Fruit fly (Drosophila melanogaster) whole organism, wandering third instar larva: ENCODE results near the gene CG7024.

ENCODE experiments used
- Hr83 ChIP-seq: fragments of 200-300 bp; sonication (Bioruptor generic); optimal IDR thresholded peaks from 2 replicates; lab custom pipeline; 2016; ENCODE audit warnings: missing biosample characterization, mild to moderate bottlenecking, missing genetic modification characterization, moderate library complexity; ENCODE audit not compliant: poor library complexity, severe bottlenecking
- N ChIP-seq: fragments of >200 bp; optimal IDR thresholded peaks from 2 replicates; lab custom pipeline; 2018; ENCODE audit warnings: missing biosample characterization, missing external identifiers, missing genetic modification characterization
- Vsx2 ChIP-seq: fragments of 200-300, 225-300 bp; sonication (Bioruptor generic); optimal IDR thresholded peaks from 2 replicates; lab custom pipeline; 2018; ENCODE audit warnings: missing biosample characterization, missing genetic modification characterization; ENCODE audit not compliant: partially characterized antibody
- brk ChIP-seq: fragments of 200-800 bp; sonication (Bioruptor generic); optimal IDR thresholded peaks from 2 replicates; lab custom pipeline; 2016; ENCODE audit warnings: missing biosample characterization, mild to moderate bottlenecking, missing genetic modification characterization
- ey ChIP-seq: fragments of 200-800 bp; sonication (Bioruptor generic); optimal IDR thresholded peaks from 2 replicates; lab custom pipeline; 2016; ENCODE audit warnings: missing biosample characterization, missing genetic modification characterization
- h ChIP-seq: fragments of 200-800 bp; sonication (Bioruptor generic); optimal IDR thresholded peaks from 3 replicates; lab custom pipeline; 2016; ENCODE audit warnings: missing biosample characterization, mild to moderate bottlenecking, missing genetic modification characterization
- jim ChIP-seq: fragments of 175-275, 200-325 bp; sonication (Bioruptor generic); optimal IDR thresholded peaks from 2 replicates; lab custom pipeline; 2016; ENCODE audit warnings: missing biosample characterization, mild to moderate bottlenecking, missing genetic modification characterization
- lola ChIP-seq: fragments of >200 bp; optimal IDR thresholded peaks from 2 replicates; lab custom pipeline; 2017; ENCODE audit warnings: missing biosample characterization, missing genetic modification characterization
- pan ChIP-seq: fragments of >200 bp; optimal IDR thresholded peaks from 2 replicates; lab custom pipeline; 2017

dm6 chrX:4660642-4661252 lies 44.4 kb upstream of the CG7024 start:
- no peak for TF ChIP-seq N (GFP tag; lab: Kevin White, UChicago)
- TF ChIP-seq lola = no peak
- TF ChIP-seq h (GFP tag; lab: Kevin White, UChicago) = no peak
- TF ChIP-seq brk (GFP tag; lab: Kevin White, UChicago) = no peak
- no peak for TF ChIP-seq Hr83 (GFP tag; lab: Kevin White, UChicago)
- no peak for TF ChIP-seq pan (lab: Kevin White, UChicago)
- TF ChIP-seq Vsx2 = no peak
- TF ChIP-seq jim = no peak
- TF ChIP-seq ey = no peak
